Fruit fly (Drosophila melanogaster) whole organism, embryonic: ENCODE results near the gene CHES-1-like.

Source experiments
- B-H1 ChIP-seq: fragments of 200-800 bp; sonication (Bioruptor generic); IDR thresholded peaks from 3 replicates; pipeline ENCODE4 v1.3.6; 2022; ENCODE audit warnings: missing biosample characterization, missing genetic modification characterization
- CG10147 ChIP-seq: fragments of 200-800 bp; sonication (Bioruptor generic); optimal IDR thresholded peaks from 2 replicates; lab custom pipeline; 2019; ENCODE audit warnings: missing biosample characterization, mild to moderate bottlenecking, missing genetic modification characterization, moderate library complexity
- CG13424 ChIP-seq: fragments of 200-800 bp; sonication (Bioruptor generic); optimal IDR thresholded peaks from 2 replicates; lab custom pipeline; 2019; ENCODE audit warnings: missing biosample characterization, mild to moderate bottlenecking, missing genetic modification characterization, moderate library complexity
- CG14860 ChIP-seq: fragments of 200-800 bp; sonication (Bioruptor generic); IDR thresholded peaks from 3 replicates; pipeline ENCODE4 v1.3.6; 2022; ENCODE audit warnings: missing biosample characterization, missing genetic modification characterization; ENCODE audit not compliant: partially characterized antibody
- CG1792 ChIP-seq: fragments of 200-800 bp; sonication (Bioruptor generic); optimal IDR thresholded peaks from 2 replicates; lab custom pipeline; 2016; ENCODE audit warnings: missing biosample characterization, missing genetic modification characterization
- CG1832 ChIP-seq: fragments of 200-800 bp; sonication (Bioruptor generic); optimal IDR thresholded peaks from 2 replicates; lab custom pipeline; 2017; ENCODE audit warnings: missing biosample characterization, mild to moderate bottlenecking, missing genetic modification characterization, inconsistent platforms
- CG2712 ChIP-seq: fragments of 200-800 bp; optimal IDR thresholded peaks from 3 replicates; lab custom pipeline; 2019; ENCODE audit warnings: missing biosample characterization, mild to moderate bottlenecking, missing genetic modification characterization, moderate library complexity
- CG2875 ChIP-seq: fragments of 200-800 bp; sonication (Bioruptor generic); optimal IDR thresholded peaks from 2 replicates; lab custom pipeline; 2017; ENCODE audit warnings: missing biosample characterization, mild to moderate bottlenecking, missing genetic modification characterization, missing genetic modification reagents
- CG4707 ChIP-seq: fragments of 200-800 bp; sonication (Bioruptor generic); optimal IDR thresholded peaks from 2 replicates; lab custom pipeline; 2018; ENCODE audit warnings: missing biosample characterization, mild to moderate bottlenecking, missing genetic modification characterization, moderate library complexity
- CG4730 ChIP-seq: fragments of 200-800 bp; sonication (Bioruptor generic); IDR thresholded peaks from 2 replicates; pipeline ENCODE4 v1.3.6; 2022; ENCODE audit warnings: missing biosample characterization, missing genetic modification characterization
- CG6175 ChIP-seq: fragments of 200-800 bp; sonication (Bioruptor generic); IDR thresholded peaks from 3 replicates; pipeline ENCODE4 v1.3.6; 2022; ENCODE audit warnings: missing biosample characterization, missing genetic modification characterization
- CG6813 ChIP-seq: fragments of 200-800 bp; sonication (Bioruptor generic); optimal IDR thresholded peaks from 2 replicates; lab custom pipeline; 2017; ENCODE audit warnings: missing biosample characterization, missing genetic modification characterization, mild to moderate bottlenecking, moderate library complexity, missing genetic modification reagents
- CG7271 ChIP-seq: fragments of 200-800 bp; sonication (Bioruptor generic); optimal IDR thresholded peaks from 2 replicates; lab custom pipeline; 2018; ENCODE audit warnings: missing biosample characterization, mild to moderate bottlenecking, missing genetic modification characterization, moderate library complexity
- CG8359 ChIP-seq: fragments of 200-800 bp; sonication (Bioruptor generic); optimal IDR thresholded peaks from 2 replicates; lab custom pipeline; 2017; ENCODE audit warnings: missing biosample characterization, mild to moderate bottlenecking, missing genetic modification characterization, borderline replicate concordance
- CHES-1-like ChIP-seq: fragments of 200-800 bp; sonication (Bioruptor generic); optimal IDR thresholded peaks from 2 replicates; lab custom pipeline; 2016; ENCODE audit warnings: missing biosample characterization, missing genetic modification characterization
- Doc2 ChIP-seq: fragments of 200-800 bp; sonication (Bioruptor generic); IDR thresholded peaks from 2 replicates; pipeline ENCODE4 v1.3.6; 2022; ENCODE audit warnings: missing biosample characterization, missing genetic modification characterization
- Dp ChIP-seq: fragments of 200-800 bp; sonication (Bioruptor generic); optimal IDR thresholded peaks from 2 replicates; lab custom pipeline; 2018; ENCODE audit warnings: missing biosample characterization, mild to moderate bottlenecking, missing genetic modification characterization, moderate library complexity
- Ets97D ChIP-seq: fragments of 200-800 bp; sonication (Bioruptor generic); optimal IDR thresholded peaks from 3 replicates; lab custom pipeline; 2016; ENCODE audit warnings: missing biosample characterization, missing genetic modification characterization
- GATAe ChIP-seq: fragments of 200-800 bp; sonication (Bioruptor generic); conservative IDR thresholded peaks from 2 replicates; pipeline ENCODE4 v1.3.6; 2022; ENCODE audit warnings: missing biosample characterization, missing genetic modification characterization
- HHEX ChIP-seq: fragments of 200-800 bp; sonication (Bioruptor generic); optimal IDR thresholded peaks from 3 replicates; lab custom pipeline; 2017; ENCODE audit warnings: missing biosample characterization, mild to moderate bottlenecking, missing genetic modification characterization, missing genetic modification reagents
- NC2α ChIP-seq: fragments of 200-800 bp; sonication (Bioruptor generic); optimal IDR thresholded peaks from 2 replicates; lab custom pipeline; 2016; ENCODE audit warnings: missing biosample characterization, missing genetic modification characterization
- Nf-YC ChIP-seq: fragments of 200-800 bp; optimal IDR thresholded peaks from 3 replicates; lab custom pipeline; 2019; ENCODE audit warnings: missing biosample characterization, mild to moderate bottlenecking, missing genetic modification characterization, moderate library complexity
- Opbp ChIP-seq: fragments of 200-800 bp; sonication (Bioruptor generic); IDR thresholded peaks from 3 replicates; pipeline ENCODE4 v1.3.6; 2022; ENCODE audit warnings: missing biosample characterization, missing genetic modification characterization; ENCODE audit not compliant: partially characterized antibody
- Pdp1 ChIP-seq, 2 experiments: fragments of 200-800 bp; sonication (Bioruptor generic); optimal IDR thresholded peaks; 3 replicates each; lab custom pipeline; 2016; ENCODE audit warnings: missing biosample characterization in 2 of 2, missing genetic modification characterization in 2 of 2, mild to moderate bottlenecking in 1 of 2, moderate library complexity in 1 of 2
- Ravus ChIP-seq: fragments of 200-800 bp; sonication (Bioruptor generic); IDR thresholded peaks from 2 replicates; pipeline ENCODE4 v1.3.6; 2022; ENCODE audit warnings: missing biosample characterization, missing genetic modification characterization
- Sox100B ChIP-seq: fragments of 200-800 bp; sonication (Bioruptor generic); optimal IDR thresholded peaks from 3 replicates; lab custom pipeline; 2018; ENCODE audit warnings: missing biosample characterization, mild to moderate bottlenecking, missing genetic modification characterization
- YL-1 ChIP-seq: fragments of 200-800 bp; sonication (Bioruptor generic); optimal IDR thresholded peaks from 3 replicates; lab custom pipeline; 2017; ENCODE audit warnings: missing biosample characterization, mild to moderate bottlenecking, missing genetic modification characterization
- bowl ChIP-seq: fragments of 200-800 bp; sonication (Bioruptor generic); IDR thresholded peaks from 2 replicates; pipeline ENCODE4 v1.3.6; 2022; ENCODE audit warnings: missing biosample characterization, missing genetic modification characterization
- chn ChIP-seq: fragments of 200-800 bp; sonication (Bioruptor generic); optimal IDR thresholded peaks from 2 replicates; lab custom pipeline; 2016; ENCODE audit warnings: missing biosample characterization, missing genetic modification characterization
- croc ChIP-seq: fragments of 200-800 bp; sonication (Bioruptor generic); conservative IDR thresholded peaks from 3 replicates; pipeline ENCODE4 v1.3.6; 2022; ENCODE audit warnings: missing biosample characterization, missing genetic modification characterization
- dimm ChIP-seq: fragments of 200-800 bp; sonication (Bioruptor generic); IDR thresholded peaks from 2 replicates; pipeline ENCODE4 v1.3.6; 2022; ENCODE audit warnings: missing biosample characterization, missing genetic modification characterization
- ftz-f1 ChIP-seq: fragments of 200-800 bp; sonication (Bioruptor generic); optimal IDR thresholded peaks from 2 replicates; lab custom pipeline; 2016; ENCODE audit warnings: missing biosample characterization, missing genetic modification characterization
- her ChIP-seq: fragments of 200-800 bp; sonication (Bioruptor generic); optimal IDR thresholded peaks from 2 replicates; lab custom pipeline; 2016; ENCODE audit warnings: missing biosample characterization, missing genetic modification characterization
- inv ChIP-seq: fragments of 200-800 bp; sonication (Bioruptor generic); IDR thresholded peaks from 2 replicates; pipeline ENCODE4 v1.3.6; 2022; ENCODE audit warnings: missing biosample characterization, missing genetic modification characterization; ENCODE audit not compliant: partially characterized antibody
- kni ChIP-seq: fragments of 200-800 bp; sonication (Bioruptor generic); optimal IDR thresholded peaks from 3 replicates; lab custom pipeline; 2017; ENCODE audit warnings: mild to moderate bottlenecking, missing biosample characterization, missing genetic modification reagents, missing genetic modification characterization
- lbe ChIP-seq: fragments of 200-800 bp; sonication (Bioruptor generic); optimal IDR thresholded peaks from 2 replicates; lab custom pipeline; 2016; ENCODE audit warnings: missing biosample characterization, mild to moderate bottlenecking, missing genetic modification characterization
- lola ChIP-seq, 3 experiments: fragments of >200 bp in 2 of 3; fragments of 200-800 bp in 1 of 3; sonication (Bioruptor generic) in 1 of 3; optimal IDR thresholded peaks; 2 replicates each; lab custom pipeline; 2017 to 2019; ENCODE audit warnings: missing biosample characterization in 3 of 3, missing genetic modification characterization in 3 of 3, mild to moderate bottlenecking in 1 of 3, moderate library complexity in 1 of 3
- mam ChIP-seq: fragments of 200-800 bp; sonication (Bioruptor generic); optimal IDR thresholded peaks from 3 replicates; lab custom pipeline; 2016; ENCODE audit warnings: missing biosample characterization, missing genetic modification characterization
- p53 ChIP-seq: fragments of 200-800 bp; sonication (Bioruptor generic); optimal IDR thresholded peaks from 2 replicates; lab custom pipeline; 2016; ENCODE audit warnings: missing biosample characterization, missing genetic modification characterization
- pan ChIP-seq, 4 experiments: fragments of >200 bp in 3 of 4; fragments of 200-800 bp in 1 of 4; sonication (Bioruptor generic) in 1 of 4; optimal IDR thresholded peaks in 3 of 4; IDR thresholded peaks in 1 of 4; 2 replicates each; pipeline versions ENCODE4 v1.3.6 to Lab custom; 2017 to 2022; ENCODE audit warnings: missing biosample characterization in 2 of 4, missing genetic modification characterization in 2 of 4, mixed read lengths in 1 of 4
- pros ChIP-seq: fragments of 200-800 bp; sonication (Bioruptor generic); optimal IDR thresholded peaks from 3 replicates; lab custom pipeline; 2019; ENCODE audit warnings: missing biosample characterization, mild to moderate bottlenecking, missing genetic modification characterization, moderate library complexity
- ro ChIP-seq: fragments of 200-800 bp; sonication (Bioruptor generic); IDR thresholded peaks from 2 replicates; pipeline ENCODE4 v1.3.6; 2022; ENCODE audit warnings: missing biosample characterization, missing genetic modification characterization
- sna ChIP-seq: fragments of 200-800 bp; sonication (Bioruptor generic); IDR thresholded peaks from 2 replicates; pipeline ENCODE4 v1.3.6; 2022; ENCODE audit warnings: missing biosample characterization, missing genetic modification characterization; ENCODE audit not compliant: partially characterized antibody
- sqz ChIP-seq: fragments of 200-800 bp; sonication (Bioruptor generic); optimal IDR thresholded peaks from 3 replicates; lab custom pipeline; 2018; ENCODE audit warnings: missing biosample characterization, mild to moderate bottlenecking, missing genetic modification characterization
- tll ChIP-seq, 2 experiments: fragments of 200-800 bp in 1 of 2; fragments of >200 bp in 1 of 2; sonication (Bioruptor generic) in 1 of 2; optimal IDR thresholded peaks; 2 replicates each; lab custom pipeline; 2017 to 2019; ENCODE audit warnings: missing biosample characterization in 2 of 2, missing genetic modification characterization in 2 of 2, mild to moderate bottlenecking in 1 of 2, moderate library complexity in 1 of 2
- zen2 ChIP-seq: fragments of 200-800 bp; sonication (Bioruptor generic); IDR thresholded peaks from 3 replicates; pipeline ENCODE4 v1.3.6; 2022; ENCODE audit warnings: missing biosample characterization, missing genetic modification characterization; ENCODE audit not compliant: partially characterized antibody

Gene CHES-1-like

DNA sequence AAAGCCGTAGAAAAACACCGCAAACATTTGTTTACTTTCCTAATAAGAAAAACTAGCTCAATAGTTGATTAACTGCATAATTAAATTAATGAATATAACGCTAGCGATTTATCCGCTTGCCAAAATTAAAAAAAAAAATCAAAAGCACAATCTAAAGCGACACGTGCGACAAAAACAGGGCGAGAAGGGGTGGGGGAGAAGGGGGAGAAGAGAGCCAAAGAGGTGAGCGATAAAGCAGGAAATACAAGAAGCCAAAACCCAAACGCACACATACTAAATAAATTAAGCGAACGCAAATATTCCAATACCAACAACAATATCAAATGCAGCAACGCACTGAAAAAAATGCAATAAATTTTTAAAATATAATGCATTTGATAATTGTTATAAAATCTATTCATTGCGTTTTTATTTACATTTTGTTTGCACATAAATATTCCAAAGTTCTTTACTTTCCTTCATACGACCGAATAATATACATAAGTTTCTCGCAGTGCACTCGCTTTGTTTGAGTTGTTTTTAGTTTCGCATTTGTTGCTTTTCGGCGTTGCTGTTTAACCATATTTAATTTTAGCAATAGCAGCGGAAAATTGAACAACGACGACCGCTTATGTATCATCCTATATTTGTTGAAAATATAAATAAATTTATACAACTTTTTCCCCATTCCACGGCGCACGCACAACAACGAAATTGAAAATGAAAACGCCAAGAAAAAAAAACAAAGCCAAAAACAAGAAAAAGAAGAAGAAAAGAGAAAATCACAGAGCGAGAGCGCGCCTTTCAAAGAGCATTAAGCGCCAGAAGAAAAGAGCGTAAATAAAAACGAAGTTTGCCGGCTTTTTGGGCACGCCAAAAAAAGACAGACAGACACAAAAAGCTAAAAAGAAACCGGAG is 10.9 kb downstream of the CHES-1-like start (continued):
- TF ChIP-seq Doc2 (peak; percentile 83), kni (GFP tag; lab: Kevin White, UChicago) (peak; percentile 61), CG1792 (GFP tag; lab: Kevin White, UChicago) (peak; percentile 80), YL-1 (GFP tag; lab: Kevin White, UChicago) (peak; percentile 84), sqz (GFP tag; lab: Kevin White, UChicago) (peak; percentile 93), B-H1 (GFP tag; lab: Robert Waterston, UW) (peak; percentile 96), Opbp (GFP tag; lab: Robert Waterston, UW) (no peak), CHES-1-like (GFP tag; lab: Kevin White, UChicago) (peak; percentile 98), CG6813 (GFP tag; lab: Kevin White, UChicago) (peak; percentile 93), pros (GFP tag; lab: Kevin White, UChicago) (peak; percentile 28), CG1832 (GFP tag; lab: Kevin White, UChicago) (no peak), lola (GFP tag; optimal IDR thresholded peaks at IDR 0.05; lab: Kevin White, UChicago) (peak in 1 of 3 experiments; percentile 83), p53 (peak; percentile 45), CG4707 (peak; percentile 81), CG7271 (tag; lab: Kevin White, UChicago) (peak; percentile 61), ro (GFP tag; lab: Robert Waterston, UW) (peak; percentile 91), GATAe (GFP tag; lab: Robert Waterston, UW) (peak; percentile 92), NC2α (GFP tag; lab: Kevin White, UChicago) (peak; percentile 74), her (GFP tag; lab: Kevin White, UChicago) (peak; percentile 73), lbe (GFP tag; lab: Kevin White, UChicago) (peak; percentile 96), CG8359 (GFP tag; lab: Kevin White, UChicago) (peak; percentile 86), inv (GFP tag; lab: Robert Waterston, UW) (no peak), Pdp1 (GFP tag; optimal IDR thresholded peaks at IDR 0.05; lab: Kevin White, UChicago) (peak; percentile 89 to 91), CG6175 (GFP tag; lab: Robert Waterston, UW) (peak; percentile 93), Sox100B (peak; percentile 97), sna (GFP tag; lab: Robert Waterston, UW) (no peak), CG10147 (peak; percentile 96), CG13424 (peak; percentile 96), Ets97D (peak; percentile 74), Nf-YC (tag; lab: Kevin White, UChicago) (peak; percentile 85), CG14860 (GFP tag; lab: Robert Waterston, UW) (no peak), HHEX (GFP tag; lab: Kevin White, UChicago) (peak; percentile 95), croc (GFP tag; lab: Robert Waterston, UW) (peak; percentile 91), CG4730 (GFP tag; lab: Robert Waterston, UW) (peak; percentile 93), zen2 (GFP tag; lab: Robert Waterston, UW) (no peak), CG2875 (GFP tag; lab: Kevin White, UChicago) (peak; percentile 91), Dp (GFP tag; lab: Kevin White, UChicago) (peak; percentile 13), chn (peak; percentile 81), ftz-f1 (GFP tag; lab: Kevin White, UChicago) (peak; percentile 6), tll (GFP tag; optimal IDR thresholded peaks at IDR 0.05; lab: Kevin White, UChicago) (no peak), dimm (GFP tag; lab: Robert Waterston, UW) (peak; percentile 88), pan (optimal IDR thresholded peaks at IDR 0.05; lab: Kevin White, UChicago) (no peak), pan (GFP tag; optimal IDR thresholded peaks at IDR 0.05 in 1 of 2, IDR thresholded peaks at IDR 0.05 in 1 of 2) (peak in 1 of 2 experiments; percentile 98), Ravus (peak; percentile 88), CG2712 (tag; lab: Kevin White, UChicago) (peak; percentile 96), bowl (GFP tag; lab: Robert Waterston, UW) (peak; percentile 88), mam (GFP tag; lab: Kevin White, UChicago) (peak; percentile 91)
